Worm (Caenorhabditis elegans) whole organism, L3 larva: Measurements from ENCODE around the gene srt-28.

Source experiments
- ama-1 ChIP-seq: fragments of 150-350 bp; optimal IDR thresholded peaks from 2 replicates; lab custom pipeline; 2018
- ceh-16 ChIP-seq: sonication (generic microtip); optimal IDR thresholded peaks from 2 replicates; lab custom pipeline; 2017; ENCODE audit warnings: missing biosample characterization, missing genetic modification characterization
- egl-5 ChIP-seq: fragments of 150-350 bp; optimal IDR thresholded peaks from 2 replicates; lab custom pipeline; 2017; ENCODE audit warnings: missing biosample characterization, missing genetic modification reagents, missing genetic modification characterization, inconsistent platforms
- elt-1 ChIP-seq: fragments of 150-350 bp; optimal IDR thresholded peaks from 2 replicates; lab custom pipeline; 2014; ENCODE audit warnings: missing biosample characterization, missing genetic modification characterization
- elt-2 ChIP-seq: sonication (generic microtip); optimal IDR thresholded peaks from 2 replicates; lab custom pipeline; 2016; ENCODE audit warnings: missing genetic modification reagents, mild to moderate bottlenecking, missing genetic modification characterization, missing compliant biosample characterization
- nhr-12 ChIP-seq: fragments of 150-350 bp; optimal IDR thresholded peaks from 2 replicates; lab custom pipeline; 2014; ENCODE audit warnings: missing biosample characterization, missing genetic modification characterization
- nhr-28 ChIP-seq: fragments of 150-350 bp; optimal IDR thresholded peaks from 2 replicates; lab custom pipeline; 2014; ENCODE audit warnings: missing biosample characterization, missing genetic modification characterization
- tbx-2 ChIP-seq: sonication (generic microtip); optimal IDR thresholded peaks from 2 replicates; lab custom pipeline; 2016; ENCODE audit warnings: mild to moderate bottlenecking, missing genetic modification characterization, missing compliant biosample characterization
- zag-1 ChIP-seq: fragments of 150-350 bp; optimal IDR thresholded peaks from 2 replicates; lab custom pipeline; 2014; ENCODE audit warnings: missing biosample characterization, missing genetic modification characterization

ce11 chrV:2753007-2753406 lies 39.6 kb upstream of the srt-28 start, which contains the start of gene srx-26:
- TF ChIP-seq elt-2 (tag; lab: Kevin White, UChicago): no peak
- no peak for TF ChIP-seq tbx-2 (tag; lab: Kevin White, UChicago)
- no peak for TF ChIP-seq ceh-16
- TF ChIP-seq nhr-28 (tag; lab: Kevin White, UChicago): no peak
- TF ChIP-seq ama-1 (lab: Kevin White, UChicago): no peak
- no peak for TF ChIP-seq elt-1 (tag; lab: Kevin White, UChicago)
- no peak for TF ChIP-seq zag-1 (tag; lab: Kevin White, UChicago)
- TF ChIP-seq nhr-12 (tag; lab: Kevin White, UChicago): no peak
- no peak for TF ChIP-seq egl-5 (tag; lab: Kevin White, UChicago)
